Worm (Caenorhabditis elegans): Measurements from ENCODE around the gene klc-1.

Gene klc-1

ce11 chrIV:11110995-11111619 lies 27.6 kb downstream of the klc-1 start, which contains the start of gene rps-5 (continued):
- no peak for TF ChIP-seq ceh-28 (tag; optimal IDR thresholded peaks at IDR 0.05)
- TF ChIP-seq nhr-77 (tag; optimal IDR thresholded peaks at IDR 0.05) = no peak
- TF ChIP-seq zfp-2 (tag; optimal IDR thresholded peaks at IDR 0.05) = no peak
- no peak for TF ChIP-seq ztf-7 (tag; optimal IDR thresholded peaks at IDR 0.05)
- no peak for TF ChIP-seq nhr-25 (tag; optimal IDR thresholded peaks at IDR 0.05; ENCODE audit: borderline replicate concordance, insufficient read depth)
- no peak for TF ChIP-seq arid-1 (GFP tag; conservative IDR thresholded peaks at IDR 0.05)
- no peak for TF ChIP-seq daf-16 (GFP tag; optimal IDR thresholded peaks at IDR 0.05)
- no peak for TF ChIP-seq daf-16 (tag; optimal IDR thresholded peaks at IDR 0.05)
- no peak for TF ChIP-seq lin-15B (tag; optimal IDR thresholded peaks at IDR 0.05)
- TF ChIP-seq pha-4 (GFP tag; IDR thresholded peaks at IDR 0.05) = no peak
- no peak for TF ChIP-seq pha-4 (tag; optimal IDR thresholded peaks at IDR 0.05)
- TF ChIP-seq hlh-30 (tag; optimal IDR thresholded peaks at IDR 0.05; ENCODE audit: insufficient read depth) = peak; percentile 43
- TF ChIP-seq hif-1 (tag; optimal IDR thresholded peaks at IDR 0.05) = peak in 1 of 2 experiments; percentile 25
- TF ChIP-seq sdz-12 (GFP tag; optimal IDR thresholded peaks at IDR 0.05) = no peak
- TF ChIP-seq pqm-1 (tag; optimal IDR thresholded peaks at IDR 0.05) = no peak
- no peak for TF ChIP-seq Y48G9A.11 (GFP tag; IDR thresholded peaks at IDR 0.05)
- TF ChIP-seq daf-8 (GFP tag; IDR thresholded peaks at IDR 0.05) = no peak
- TF ChIP-seq nhr-28 (tag; optimal IDR thresholded peaks at IDR 0.05) = peak; percentile 17
- no peak for TF ChIP-seq R02D3.7 (tag; optimal IDR thresholded peaks at IDR 0.05)
- TF ChIP-seq ceh-32 (tag; optimal IDR thresholded peaks at IDR 0.05; ENCODE audit: poor library complexity) = no peak
- TF ChIP-seq lin-38 (GFP tag; IDR thresholded peaks at IDR 0.05) = peak; percentile 51
- TF ChIP-seq zip-11 (GFP tag; IDR thresholded peaks at IDR 0.05) = no peak
- no peak for TF ChIP-seq ces-1 (GFP tag; optimal IDR thresholded peaks at IDR 0.05)
- peak; percentile 82 for TF ChIP-seq dpl-1 (GFP tag; optimal IDR thresholded peaks at IDR 0.05)
- no peak for TF ChIP-seq nhr-102 (tag; optimal IDR thresholded peaks at IDR 0.05)
- no peak for TF ChIP-seq vab-7 (GFP tag; IDR thresholded peaks at IDR 0.05)
- no peak for TF ChIP-seq saeg-2 (GFP tag; IDR thresholded peaks at IDR 0.05)
- no peak for TF ChIP-seq lir-3 (tag; optimal IDR thresholded peaks at IDR 0.05)
- TF ChIP-seq zfp-3 (GFP tag; conservative IDR thresholded peaks at IDR 0.05) = no peak
- TF ChIP-seq mes-2 (tag; optimal IDR thresholded peaks at IDR 0.05; ENCODE audit: poor library complexity, severe bottlenecking) = peak; percentile 63
- no peak for TF ChIP-seq zip-2 (tag; optimal IDR thresholded peaks at IDR 0.05)
- TF ChIP-seq unc-130 (GFP tag; optimal IDR thresholded peaks at IDR 0.05) = no peak
- no peak for TF ChIP-seq Y5F2A.4 (GFP tag; optimal IDR thresholded peaks at IDR 0.05)
- TF ChIP-seq unc-39 (tag; optimal IDR thresholded peaks at IDR 0.05) = no peak
- TF ChIP-seq fos-1 (tag; optimal IDR thresholded peaks at IDR 0.05) = no peak
- no peak for TF ChIP-seq dmd-6 (GFP tag; IDR thresholded peaks at IDR 0.05)
- TF ChIP-seq lsy-2 (tag; optimal IDR thresholded peaks at IDR 0.05) = peak in 1 of 2 experiments; percentile 85
- TF ChIP-seq mep-1 (tag; optimal IDR thresholded peaks at IDR 0.05) = peak; percentile 47
- no peak for TF ChIP-seq ctbp-1 (GFP tag; IDR thresholded peaks at IDR 0.05)
- no peak for TF ChIP-seq jun-1 (tag; optimal IDR thresholded peaks at IDR 0.05)
- TF ChIP-seq nhr-6 (tag; optimal IDR thresholded peaks at IDR 0.05) = peak; percentile 58
- TF ChIP-seq daf-12 (tag; optimal IDR thresholded peaks at IDR 0.05) = no peak
- TF ChIP-seq mdt-29 (GFP tag; IDR thresholded peaks at IDR 0.05) = no peak
- TF ChIP-seq nhr-41 (GFP tag; IDR thresholded peaks at IDR 0.05) = no peak
- no peak for TF ChIP-seq F26F4.8 (GFP tag; conservative IDR thresholded peaks at IDR 0.05)
- TF ChIP-seq nhr-11 (tag; optimal IDR thresholded peaks at IDR 0.05) = peak; percentile 22
- no peak for TF ChIP-seq duxl-1 (tag; optimal IDR thresholded peaks at IDR 0.05; ENCODE audit: poor library complexity)
